Fruit fly (Drosophila melanogaster) whole organism, prepupa: Measurements from ENCODE around the gene Mekk1.
A peak's percentile ranks its signal among the peaks of the same experiment; 100 is the strongest.

Source experiments
- CG11294 ChIP-seq: fragments of 200-800 bp; sonication (Bioruptor generic); IDR thresholded peaks from 2 replicates; pipeline ENCODE4 v1.3.6; 2022; ENCODE audit warnings: missing biosample characterization, missing genetic modification characterization
- CG32006 ChIP-seq: fragments of 200-800 bp; sonication (Bioruptor generic); optimal IDR thresholded peaks from 3 replicates; lab custom pipeline; 2017; ENCODE audit warnings: missing biosample characterization, mild to moderate bottlenecking, missing genetic modification characterization
- CG6163 ChIP-seq: fragments of 200-800 bp; sonication (Bioruptor generic); IDR thresholded peaks from 3 replicates; pipeline ENCODE4 v1.3.6; 2022; ENCODE audit warnings: missing biosample characterization, missing genetic modification characterization
- CG9139 ChIP-seq: fragments of 200-800 bp; sonication (Bioruptor generic); optimal IDR thresholded peaks from 3 replicates; lab custom pipeline; 2017; ENCODE audit warnings: missing biosample characterization, mild to moderate bottlenecking, missing genetic modification characterization
- Hr38 ChIP-seq: sonication (Bioruptor generic); optimal IDR thresholded peaks from 2 replicates; lab custom pipeline; 2016; ENCODE audit warnings: missing biosample characterization, missing genetic modification characterization
- Sox102F ChIP-seq: fragments of 200-800 bp; sonication (Bioruptor generic); optimal IDR thresholded peaks from 2 replicates; lab custom pipeline; 2016; ENCODE audit warnings: missing biosample characterization, mild to moderate bottlenecking, missing genetic modification characterization
- Sox15 ChIP-seq: fragments of 200-800 bp; sonication (Bioruptor generic); optimal IDR thresholded peaks from 3 replicates; lab custom pipeline; 2016; ENCODE audit warnings: missing biosample characterization, missing genetic modification characterization
- cyc ChIP-seq: fragments of 200-800 bp; sonication (Bioruptor generic); optimal IDR thresholded peaks from 3 replicates; lab custom pipeline; 2016; ENCODE audit warnings: missing biosample characterization, missing genetic modification characterization
- eg ChIP-seq: fragments of 200-800 bp; sonication (Bioruptor generic); IDR thresholded peaks from 3 replicates; pipeline ENCODE4 v1.3.6; 2022; ENCODE audit warnings: missing biosample characterization, missing genetic modification characterization
- fd59A ChIP-seq: fragments of 200-800 bp; sonication (Bioruptor generic); optimal IDR thresholded peaks from 2 replicates; lab custom pipeline; 2017; ENCODE audit warnings: missing biosample characterization, mild to moderate bottlenecking, missing genetic modification characterization, missing genetic modification reagents
- net ChIP-seq: fragments of 200-800 bp; sonication (Bioruptor generic); optimal IDR thresholded peaks from 3 replicates; lab custom pipeline; 2016; ENCODE audit warnings: missing biosample characterization, missing genetic modification characterization

- TF ChIP-seq net (GFP tag; lab: Kevin White, UChicago): no peak
- peak; percentile 66 for TF ChIP-seq cyc (GFP tag; lab: Kevin White, UChicago)
- TF ChIP-seq CG6163: peak; percentile 46; the same call in 2 of the 3 replicates
- TF ChIP-seq Hr38 (GFP tag; lab: Kevin White, UChicago): no peak
- TF ChIP-seq eg (GFP tag; lab: Robert Waterston, UW): peak; percentile 46; the same call in 1 of the 3 replicates
- TF ChIP-seq CG32006 (GFP tag; lab: Kevin White, UChicago): peak; percentile 72
- TF ChIP-seq fd59A (GFP tag; lab: Kevin White, UChicago): no peak
- no peak for TF ChIP-seq CG9139 (GFP tag; lab: Kevin White, UChicago)
- TF ChIP-seq Sox15: no peak
- TF ChIP-seq CG11294 (GFP tag; lab: Robert Waterston, UW): no peak
- TF ChIP-seq Sox102F (GFP tag; lab: Kevin White, UChicago): peak; percentile 65
Measured at dm6 chr3R:18742358-18743269, 780 bp downstream of the Mekk1 start.
